Fruit fly (Drosophila melanogaster) whole organism, wandering third instar larva: ENCODE results near the gene RpLP1.

Experiments
- Abd-B ChIP-seq: fragments of >200 bp; optimal IDR thresholded peaks from 2 replicates; lab custom pipeline; 2017; ENCODE audit warnings: missing biosample characterization, missing genetic modification characterization
- CG9705 ChIP-seq: fragments of 200-800 bp; sonication (Bioruptor generic); optimal IDR thresholded peaks from 2 replicates; lab custom pipeline; 2018; ENCODE audit warnings: missing biosample characterization, mild to moderate bottlenecking, missing genetic modification characterization
- CrebA ChIP-seq: fragments of 200-800 bp; sonication (Bioruptor generic); optimal IDR thresholded peaks from 2 replicates; lab custom pipeline; 2016; ENCODE audit warnings: missing biosample characterization, mild to moderate bottlenecking, missing genetic modification characterization, borderline replicate concordance
- Dfd ChIP-seq: fragments of >200 bp; optimal IDR thresholded peaks from 2 replicates; lab custom pipeline; 2017; ENCODE audit warnings: missing biosample characterization, missing genetic modification characterization
- Dif ChIP-seq: fragments of 200-275, 200-300 bp; sonication (Bioruptor generic); optimal IDR thresholded peaks from 2 replicates; lab custom pipeline; 2018; ENCODE audit warnings: missing biosample characterization, missing genetic modification characterization; ENCODE audit not compliant: partially characterized antibody
- HLH106 ChIP-seq: fragments of 200-800 bp; optimal IDR thresholded peaks from 3 replicates; lab custom pipeline; 2019; ENCODE audit warnings: missing biosample characterization, mild to moderate bottlenecking, missing genetic modification characterization, moderate library complexity
- Hnf4 ChIP-seq: fragments of 200-800 bp; sonication (Bioruptor generic); optimal IDR thresholded peaks from 2 replicates; lab custom pipeline; 2016; ENCODE audit warnings: missing biosample characterization, mild to moderate bottlenecking, missing genetic modification characterization
- Hr78 ChIP-seq: fragments of >200 bp; optimal IDR thresholded peaks from 2 replicates; lab custom pipeline; 2017; ENCODE audit warnings: missing biosample characterization, missing genetic modification characterization
- Hr83 ChIP-seq: fragments of 200-300 bp; sonication (Bioruptor generic); optimal IDR thresholded peaks from 2 replicates; lab custom pipeline; 2016; ENCODE audit warnings: missing biosample characterization, mild to moderate bottlenecking, missing genetic modification characterization, moderate library complexity; ENCODE audit not compliant: poor library complexity, severe bottlenecking
- Jra ChIP-seq: sonication (Bioruptor generic); optimal IDR thresholded peaks from 2 replicates; lab custom pipeline; 2016; ENCODE audit warnings: missing biosample characterization, missing genetic modification characterization
- Mio ChIP-seq: sonication (Bioruptor generic); optimal IDR thresholded peaks from 2 replicates; lab custom pipeline; 2016; ENCODE audit warnings: missing biosample characterization, missing genetic modification characterization
- Myc ChIP-seq: fragments of >200 bp; optimal IDR thresholded peaks from 2 replicates; lab custom pipeline; 2017
- N ChIP-seq: fragments of >200 bp; optimal IDR thresholded peaks from 2 replicates; lab custom pipeline; 2018; ENCODE audit warnings: missing biosample characterization, missing external identifiers, missing genetic modification characterization
- OdsH ChIP-seq: fragments of 200-800 bp; sonication (Bioruptor generic); optimal IDR thresholded peaks from 2 replicates; lab custom pipeline; 2016; ENCODE audit warnings: missing biosample characterization, mild to moderate bottlenecking, missing genetic modification characterization
- Rel ChIP-seq, 2 experiments: fragments of 200-800 bp; sonication (Bioruptor generic) in 1 of 2; optimal IDR thresholded peaks; 2 replicates in 1 of 2; 3 replicates in 1 of 2; lab custom pipeline; 2016 to 2019; ENCODE audit warnings: mild to moderate bottlenecking in 2 of 2, missing biosample characterization in 2 of 2, missing genetic modification characterization in 2 of 2, moderate library complexity in 1 of 2
- Sp1 ChIP-seq: fragments of 200-800 bp; sonication (Bioruptor generic); optimal IDR thresholded peaks from 3 replicates; lab custom pipeline; 2019; ENCODE audit warnings: missing biosample characterization, mild to moderate bottlenecking, missing genetic modification characterization, moderate library complexity
- Vsx2 ChIP-seq: fragments of 200-300, 225-300 bp; sonication (Bioruptor generic); optimal IDR thresholded peaks from 2 replicates; lab custom pipeline; 2018; ENCODE audit warnings: missing biosample characterization, missing genetic modification characterization; ENCODE audit not compliant: partially characterized antibody
- br ChIP-seq: fragments of 200-800 bp; sonication (Bioruptor generic); optimal IDR thresholded peaks from 2 replicates; lab custom pipeline; 2016; ENCODE audit warnings: missing biosample characterization, missing genetic modification characterization
- brk ChIP-seq: fragments of 200-800 bp; sonication (Bioruptor generic); optimal IDR thresholded peaks from 2 replicates; lab custom pipeline; 2016; ENCODE audit warnings: missing biosample characterization, mild to moderate bottlenecking, missing genetic modification characterization
- dl ChIP-seq, 2 experiments: fragments of 175-275, 200-275 bp in 1 of 2; fragments of 200-275 bp in 1 of 2; sonication (Bioruptor generic); optimal IDR thresholded peaks; lab custom pipeline; 2018; ENCODE audit warnings: mild to moderate bottlenecking in 2 of 2, missing biosample characterization in 2 of 2, missing genetic modification characterization in 2 of 2, moderate library complexity in 2 of 2; ENCODE audit not compliant: partially characterized antibody in 2 of 2, insufficient read depth in 1 of 2
- dmrt93B ChIP-seq: fragments of 200-800 bp; sonication (Bioruptor generic); optimal IDR thresholded peaks from 2 replicates; lab custom pipeline; 2018; ENCODE audit warnings: missing biosample characterization, mild to moderate bottlenecking, missing genetic modification characterization
- dsf ChIP-seq: sonication (Bioruptor generic); optimal IDR thresholded peaks from 2 replicates; lab custom pipeline; 2016; ENCODE audit warnings: missing biosample characterization, missing genetic modification characterization, borderline replicate concordance
- ey ChIP-seq: fragments of 200-800 bp; sonication (Bioruptor generic); optimal IDR thresholded peaks from 2 replicates; lab custom pipeline; 2016; ENCODE audit warnings: missing biosample characterization, missing genetic modification characterization
- foxo ChIP-seq, 2 experiments: fragments of 200-800 bp; sonication (Bioruptor generic); optimal IDR thresholded peaks; 2 replicates in 1 of 2; 3 replicates in 1 of 2; lab custom pipeline; 2016 to 2017; ENCODE audit warnings: missing biosample characterization in 2 of 2, missing genetic modification characterization in 2 of 2
- fru ChIP-seq: fragments of 200-800 bp; sonication (Bioruptor generic); optimal IDR thresholded peaks from 3 replicates; lab custom pipeline; 2016; ENCODE audit warnings: missing biosample characterization, mild to moderate bottlenecking, missing genetic modification characterization
- h ChIP-seq: fragments of 200-800 bp; sonication (Bioruptor generic); optimal IDR thresholded peaks from 3 replicates; lab custom pipeline; 2016; ENCODE audit warnings: missing biosample characterization, mild to moderate bottlenecking, missing genetic modification characterization
- jim ChIP-seq: fragments of 175-275, 200-325 bp; sonication (Bioruptor generic); optimal IDR thresholded peaks from 2 replicates; lab custom pipeline; 2016; ENCODE audit warnings: missing biosample characterization, mild to moderate bottlenecking, missing genetic modification characterization
- lola ChIP-seq: fragments of >200 bp; optimal IDR thresholded peaks from 2 replicates; lab custom pipeline; 2017; ENCODE audit warnings: missing biosample characterization, missing genetic modification characterization
- pan ChIP-seq: fragments of >200 bp; optimal IDR thresholded peaks from 2 replicates; lab custom pipeline; 2017
- psq ChIP-seq: fragments of 200-800 bp; sonication (Bioruptor generic); optimal IDR thresholded peaks from 3 replicates; lab custom pipeline; 2017; ENCODE audit warnings: missing biosample characterization, mild to moderate bottlenecking, missing genetic modification characterization, moderate library complexity
- rgr ChIP-seq: fragments of 200-800 bp; sonication (Bioruptor generic); optimal IDR thresholded peaks from 3 replicates; lab custom pipeline; 2016; ENCODE audit warnings: missing biosample characterization, mild to moderate bottlenecking, missing genetic modification characterization
- sage ChIP-seq: fragments of 200-800 bp; sonication (Bioruptor generic); optimal IDR thresholded peaks from 2 replicates; lab custom pipeline; 2016; ENCODE audit warnings: missing biosample characterization, mild to moderate bottlenecking, missing genetic modification characterization
- sv ChIP-seq: fragments of 200-800 bp; sonication (Bioruptor generic); optimal IDR thresholded peaks from 3 replicates; lab custom pipeline; 2016; ENCODE audit warnings: missing biosample characterization, missing genetic modification characterization
- tai ChIP-seq: sonication (Bioruptor generic); optimal IDR thresholded peaks from 2 replicates; lab custom pipeline; 2016; ENCODE audit warnings: missing biosample characterization, missing genetic modification characterization
- usp ChIP-seq: fragments of >200 bp; optimal IDR thresholded peaks from 2 replicates; lab custom pipeline; 2017; ENCODE audit warnings: missing biosample characterization, missing genetic modification characterization

Gene RpLP1

DNA sequence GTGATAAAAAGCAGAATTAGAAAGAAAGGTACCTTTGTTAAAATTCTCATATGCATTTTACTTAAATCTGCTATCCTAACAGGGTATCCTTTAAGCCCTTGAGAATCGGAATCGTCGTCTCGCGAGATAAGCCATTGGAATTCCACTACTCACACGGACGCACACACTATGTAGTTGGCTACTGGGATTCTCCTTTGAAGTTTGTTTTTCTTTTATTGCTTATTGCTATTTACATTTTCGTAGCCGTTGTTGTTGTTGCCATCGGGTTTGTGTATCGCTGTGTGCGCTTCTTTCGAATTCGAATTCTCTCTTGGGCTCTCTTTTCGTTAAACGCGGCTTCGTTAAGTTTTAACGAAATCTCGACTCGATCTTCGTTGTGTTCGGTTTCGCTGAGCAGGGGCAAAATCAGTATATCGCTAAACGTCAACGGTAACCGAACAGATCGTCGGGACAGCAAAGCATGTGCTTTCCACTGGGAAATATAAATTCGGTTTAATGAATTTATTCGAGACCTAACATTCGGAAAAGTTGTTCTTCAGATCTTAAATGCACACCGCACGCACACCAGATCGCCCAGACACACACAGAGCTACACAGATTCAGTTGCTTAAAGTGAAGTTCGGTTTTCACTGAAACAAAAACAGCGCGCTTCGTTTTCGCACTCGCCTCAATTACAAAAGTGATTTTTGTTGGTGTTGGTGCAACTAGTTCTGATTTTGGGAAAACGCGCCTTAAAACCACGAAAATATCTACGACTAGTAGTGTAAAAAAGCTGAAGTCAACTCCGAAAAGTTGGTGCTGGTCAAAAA, 11.3 kb downstream of the RpLP1 start, which contains the start of gene ex:
ex (plus strand) TSS at position 408 of the 809 bp plus-strand sequence.
- TF ChIP-seq pan (no peak), br (no peak), dsf (GFP tag; lab: Kevin White, UChicago) (no peak), ey (GFP tag; lab: Kevin White, UChicago) (no peak), rgr (GFP tag; lab: Kevin White, UChicago) (peak; percentile 8), Sp1 (GFP tag; lab: Kevin White, UChicago) (peak; percentile 16), jim (GFP tag; lab: Kevin White, UChicago) (no peak), tai (GFP tag; lab: Kevin White, UChicago) (no peak), Rel (GFP tag; optimal IDR thresholded peaks at IDR 0.05; lab: Kevin White, UChicago) (no peak), Rel (tag; optimal IDR thresholded peaks at IDR 0.05; lab: Kevin White, UChicago) (peak; percentile 25), h (GFP tag; lab: Kevin White, UChicago) (no peak), Vsx2 (GFP tag; lab: Kevin White, UChicago) (no peak), foxo (GFP tag; optimal IDR thresholded peaks at IDR 0.05; lab: Kevin White, UChicago) (peak in 1 of 2 experiments; percentile 53), Hr78 (no peak), fru (GFP tag; lab: Kevin White, UChicago) (no peak), Hr83 (GFP tag; lab: Kevin White, UChicago) (peak; percentile 15), sv (no peak), Jra (GFP tag; lab: Kevin White, UChicago) (no peak), sage (GFP tag; lab: Kevin White, UChicago) (peak; percentile 36), OdsH (GFP tag; lab: Kevin White, UChicago) (peak; percentile 12), Mio (GFP tag; lab: Kevin White, UChicago) (no peak), brk (peak; percentile 13), psq (peak; percentile 40), HLH106 (tag; lab: Kevin White, UChicago) (no peak), N (GFP tag; lab: Kevin White, UChicago) (no peak), Dif (no peak), CrebA (GFP tag; lab: Kevin White, UChicago) (peak; percentile 88), Hnf4 (GFP tag; lab: Kevin White, UChicago) (peak; percentile 2), CG9705 (GFP tag; lab: Kevin White, UChicago) (no peak), Myc (lab: Kevin White, UChicago) (no peak), Abd-B (no peak), lola (GFP tag; lab: Kevin White, UChicago) (no peak), dl (GFP tag; optimal IDR thresholded peaks at IDR 0.05; lab: Kevin White, UChicago; ENCODE audit: insufficient read depth in 1 of 2, partially characterized antibody in 2 of 2) (no peak), Dfd (no peak)

DNA sequence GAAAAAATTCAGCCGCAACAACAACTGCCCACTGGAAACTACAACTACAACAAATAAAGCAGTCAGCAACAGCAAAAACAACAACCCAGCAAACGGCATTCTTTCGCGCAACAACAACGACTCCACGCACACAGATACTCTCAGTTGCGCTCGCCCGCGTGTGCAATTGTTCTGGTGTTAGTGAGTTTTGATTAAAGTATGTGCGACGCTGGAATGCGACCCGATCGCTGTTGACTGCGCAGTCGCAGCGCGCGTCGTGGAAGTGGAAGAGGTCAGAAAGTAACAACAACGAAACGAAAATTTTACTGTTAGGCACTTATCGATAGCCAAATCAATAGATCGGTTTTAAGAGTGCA, 11.9 kb downstream of the RpLP1 start:
- TF ChIP-seq Vsx2 (GFP tag; lab: Kevin White, UChicago) (no peak), dmrt93B (GFP tag; lab: Kevin White, UChicago) (no peak), CG9705 (GFP tag; lab: Kevin White, UChicago) (no peak), h (GFP tag; lab: Kevin White, UChicago) (no peak), Dif (peak; percentile 29), CrebA (GFP tag; lab: Kevin White, UChicago) (no peak), psq (no peak), dl (GFP tag; optimal IDR thresholded peaks at IDR 0.05; lab: Kevin White, UChicago; ENCODE audit: insufficient read depth in 1 of 2, partially characterized antibody in 2 of 2) (peak in 1 of 2 experiments; percentile 19), foxo (GFP tag; optimal IDR thresholded peaks at IDR 0.05; lab: Kevin White, UChicago) (no peak), rgr (GFP tag; lab: Kevin White, UChicago) (no peak), usp (GFP tag; lab: Kevin White, UChicago) (no peak)

DNA sequence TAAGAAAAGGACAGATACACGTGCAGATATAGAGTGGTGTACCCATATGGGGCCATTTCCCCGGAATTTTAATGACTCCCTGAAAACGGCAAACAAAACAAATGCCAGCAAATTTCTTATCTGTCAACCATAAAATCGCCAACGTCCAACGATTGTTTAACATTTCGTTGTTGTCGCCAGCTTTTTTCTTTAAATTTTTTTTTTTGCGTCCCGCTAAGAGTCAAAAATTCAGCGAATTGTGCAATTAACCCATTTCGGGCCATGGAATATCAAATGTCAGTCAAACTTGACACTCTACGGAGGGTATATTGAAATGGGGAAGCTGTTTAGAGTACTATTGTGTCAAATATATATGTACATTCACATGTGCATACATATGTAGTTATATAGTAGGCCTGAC, 12.4 kb downstream of the RpLP1 start:
- no peak for TF ChIP-seq Sp1 (GFP tag; lab: Kevin White, UChicago)
- TF ChIP-seq CG9705 (GFP tag; lab: Kevin White, UChicago) = no peak
- no peak for TF ChIP-seq sage (GFP tag; lab: Kevin White, UChicago)
- TF ChIP-seq dsf (GFP tag; lab: Kevin White, UChicago) = no peak
- TF ChIP-seq Jra (GFP tag; lab: Kevin White, UChicago) = no peak
- TF ChIP-seq br = no peak
- no peak for TF ChIP-seq Mio (GFP tag; lab: Kevin White, UChicago)
- TF ChIP-seq psq = no peak
- no peak for TF ChIP-seq lola (GFP tag; lab: Kevin White, UChicago)
- no peak for TF ChIP-seq CrebA (GFP tag; lab: Kevin White, UChicago)
- TF ChIP-seq Hnf4 (GFP tag; lab: Kevin White, UChicago) = no peak
- no peak for TF ChIP-seq pan
